Fruit fly (Drosophila melanogaster) Kc167 (cell line): Measurements from ENCODE around the gene gdl.

ENCODE experiments used
- Myc ChIP-seq: fragments of >200 bp; optimal IDR thresholded peaks from 2 replicates; lab custom pipeline; 2017; ENCODE audit warnings: missing external identifiers
- h ChIP-seq: fragments of >200 bp; optimal IDR thresholded peaks from 3 replicates; lab custom pipeline; 2018; ENCODE audit warnings: missing external identifiers
- insv ChIP-seq: fragments of >200 bp; optimal IDR thresholded peaks from 3 replicates; lab custom pipeline; 2018; ENCODE audit warnings: missing external identifiers
- psq ChIP-seq: fragments of >200 bp; optimal IDR thresholded peaks from 2 replicates; lab custom pipeline; 2017; ENCODE audit warnings: missing external identifiers

dm6 chr3L:15474010-15474409 lies 35.2 kb upstream of the gdl start, which contains the start of gene cocoon:
- TF ChIP-seq psq (lab: Kevin White, UChicago) (no peak), Myc (lab: Kevin White, UChicago) (no peak), h (lab: Kevin White, UChicago) (no peak), insv (lab: Kevin White, UChicago) (no peak)
